Fruit fly (Drosophila melanogaster): ENCODE results near the gene tadr.

Gene tadr

dm6 chr2L:21071435-21071834, 3.8 kb upstream of the tadr start, which contains the start of gene CG9265 (continued):
- no peak for TF ChIP-seq CG34376 (GFP tag; optimal IDR thresholded peaks at IDR 0.05)
- no peak for TF ChIP-seq h (optimal IDR thresholded peaks at IDR 0.05)
- TF ChIP-seq CG2120 (GFP tag; optimal IDR thresholded peaks at IDR 0.05), result peak; percentile 46
- TF ChIP-seq ewg (GFP tag; optimal IDR thresholded peaks at IDR 0.05), result peak; percentile 91
- no peak for TF ChIP-seq dimm (GFP tag; IDR thresholded peaks at IDR 0.05)
- no peak for TF ChIP-seq Deaf1 (tag; optimal IDR thresholded peaks at IDR 0.05)
- TF ChIP-seq CG9932 (GFP tag; IDR thresholded peaks at IDR 0.05), result peak; percentile 36; the same call in 1 of the 2 replicates
- peak; percentile 10 for TF ChIP-seq CG12155 (GFP tag; optimal IDR thresholded peaks at IDR 0.05)
- no peak for TF ChIP-seq CG8944 (GFP tag; optimal IDR thresholded peaks at IDR 0.05)
- peak; percentile 9 for TF ChIP-seq lilli (GFP tag; optimal IDR thresholded peaks at IDR 0.05)
- peak; percentile 22 for TF ChIP-seq mam (GFP tag; optimal IDR thresholded peaks at IDR 0.05)
- no peak for TF ChIP-seq tup (GFP tag; optimal IDR thresholded peaks at IDR 0.05)
- TF ChIP-seq hth (optimal IDR thresholded peaks at IDR 0.05), result no peak
- peak; percentile 68 for TF ChIP-seq grau (tag; optimal IDR thresholded peaks at IDR 0.05)
- no peak for TF ChIP-seq so (GFP tag; IDR thresholded peaks at IDR 0.05)
- TF ChIP-seq CG2875 (GFP tag; optimal IDR thresholded peaks at IDR 0.05), result no peak
- TF ChIP-seq CG6689 (GFP tag; IDR thresholded peaks at IDR 0.05), result no peak
- no peak for TF ChIP-seq tll (GFP tag; optimal IDR thresholded peaks at IDR 0.05)
- TF ChIP-seq Oaz (GFP tag; IDR thresholded peaks at IDR 0.05), result no peak
- no peak for TF ChIP-seq Poxn (GFP tag; IDR thresholded peaks at IDR 0.05)
- no peak for TF ChIP-seq usp (GFP tag; optimal IDR thresholded peaks at IDR 0.05)
- TF ChIP-seq CG8290 (GFP tag; optimal IDR thresholded peaks at IDR 0.05), result no peak
- TF ChIP-seq CG8290 (tag; optimal IDR thresholded peaks at IDR 0.05), result peak in 1 of 2 experiments; percentile 16
- TF ChIP-seq CG3995 (GFP tag; optimal IDR thresholded peaks at IDR 0.05), result peak; percentile 81
- 0 out of 3 replicates have a peak, but pooled peaks have one; percentile 25 for TF ChIP-seq Dbx (GFP tag; IDR thresholded peaks at IDR 0.05)
- peak; percentile 0 for TF ChIP-seq ems (GFP tag; optimal IDR thresholded peaks at IDR 0.05)
- TF ChIP-seq fru (optimal IDR thresholded peaks at IDR 0.05), result no peak
- TF ChIP-seq sna (GFP tag; IDR thresholded peaks at IDR 0.05; ENCODE audit: partially characterized antibody), result no peak
- peak; percentile 62 for TF ChIP-seq slbo (GFP tag; IDR thresholded peaks at IDR 0.05)
- peak; percentile 64 for TF ChIP-seq row (GFP tag; IDR thresholded peaks at IDR 0.05)

dm6 chr2L:21072389-21072788, 2.8 kb upstream of the tadr start:
- TF ChIP-seq BtbVII (GFP tag; optimal IDR thresholded peaks at IDR 0.05) (no peak), Eip74EF (GFP tag; optimal IDR thresholded peaks at IDR 0.05) (peak in 1 of 2 experiments; percentile 80), CG10267 (tag; optimal IDR thresholded peaks at IDR 0.05) (no peak), repo (GFP tag; optimal IDR thresholded peaks at IDR 0.05) (no peak), D19B (GFP tag; optimal IDR thresholded peaks at IDR 0.05) (no peak), CG10565 (GFP tag; optimal IDR thresholded peaks at IDR 0.05) (no peak), CG12769 (tag; optimal IDR thresholded peaks at IDR 0.05) (peak; percentile 10), Ets65A (GFP tag) (peak; percentile 74), chinmo (GFP tag; IDR thresholded peaks at IDR 0.05; ENCODE audit: partially characterized antibody) (0 out of 4 replicates have a peak, but pooled peaks have one; percentile 49), CG8388 (GFP tag; optimal IDR thresholded peaks at IDR 0.05) (no peak), CG7745 (tag; optimal IDR thresholded peaks at IDR 0.05) (no peak), dmrt11E (tag; optimal IDR thresholded peaks at IDR 0.05) (no peak)

Data from whole organism, embryonic.